Worm (Caenorhabditis elegans) whole organism, L4/young adult: ENCODE data around the gene math-23.
"Not testable (repeated sequence)": the region's sequence is repeated elsewhere in the genome, so short reads cannot be mapped to it uniquely, and the experiment has no call there.

Source experiments
- W03F9.2 ChIP-seq: fragments of 150-350 bp; optimal IDR thresholded peaks from 2 replicates; lab custom pipeline; 2014; ENCODE audit warnings: missing biosample characterization, missing genetic modification characterization
- dao-5 ChIP-seq: sonication (generic microtip); optimal IDR thresholded peaks from 2 replicates; lab custom pipeline; 2016; ENCODE audit warnings: missing genotype, missing genetic modification characterization, moderate library complexity, missing compliant biosample characterization

DNA sequence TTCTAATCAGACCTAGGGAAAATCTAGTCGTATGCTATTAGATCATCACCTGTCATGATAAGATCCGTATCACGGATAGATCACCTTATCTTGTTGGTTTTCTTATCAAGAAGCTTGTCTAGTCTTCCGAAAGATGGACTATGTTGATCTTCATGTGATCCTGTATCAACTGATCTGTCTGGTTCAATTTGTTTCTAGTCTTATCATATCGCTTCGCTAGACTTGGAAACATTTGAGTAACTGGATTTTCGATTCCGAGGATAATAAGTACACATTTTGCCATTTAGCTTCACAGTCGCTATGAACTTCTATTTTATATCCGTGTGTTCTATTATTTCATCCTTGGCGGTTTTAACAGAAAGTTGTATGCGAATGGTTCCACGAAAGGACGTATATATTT, 46.3 kb downstream of the math-23 start, which contains the start of gene ZK250.2:
- not testable (repeated sequence) for TF ChIP-seq W03F9.2, dao-5 (tag; lab: Kevin White, UChicago)
